Fruit fly (Drosophila melanogaster) whole organism, wandering third instar larva: Measurements from ENCODE around the gene cpo.

Experiments used
- Abd-B ChIP-seq: fragments of >200 bp; optimal IDR thresholded peaks from 2 replicates; lab custom pipeline; 2017; ENCODE audit warnings: missing biosample characterization, missing genetic modification characterization
- CG9705 ChIP-seq: fragments of 200-800 bp; sonication (Bioruptor generic); optimal IDR thresholded peaks from 2 replicates; lab custom pipeline; 2018; ENCODE audit warnings: missing biosample characterization, mild to moderate bottlenecking, missing genetic modification characterization
- Dfd ChIP-seq: fragments of >200 bp; optimal IDR thresholded peaks from 2 replicates; lab custom pipeline; 2017; ENCODE audit warnings: missing biosample characterization, missing genetic modification characterization
- OdsH ChIP-seq: fragments of 200-800 bp; sonication (Bioruptor generic); optimal IDR thresholded peaks from 2 replicates; lab custom pipeline; 2016; ENCODE audit warnings: missing biosample characterization, mild to moderate bottlenecking, missing genetic modification characterization
- br ChIP-seq: fragments of 200-800 bp; sonication (Bioruptor generic); optimal IDR thresholded peaks from 2 replicates; lab custom pipeline; 2016; ENCODE audit warnings: missing biosample characterization, missing genetic modification characterization
- h ChIP-seq: fragments of 200-800 bp; sonication (Bioruptor generic); optimal IDR thresholded peaks from 3 replicates; lab custom pipeline; 2016; ENCODE audit warnings: missing biosample characterization, mild to moderate bottlenecking, missing genetic modification characterization
- lola ChIP-seq: fragments of >200 bp; optimal IDR thresholded peaks from 2 replicates; lab custom pipeline; 2017; ENCODE audit warnings: missing biosample characterization, missing genetic modification characterization
- woc ChIP-seq: sonication (Bioruptor generic); optimal IDR thresholded peaks from 2 replicates; lab custom pipeline; 2016; ENCODE audit warnings: missing biosample characterization, mild to moderate bottlenecking, missing genetic modification characterization

dm6 chr3R:18058401-18058800 lies 138.8 kb downstream of the cpo start:
- TF ChIP-seq lola (GFP tag; lab: Kevin White, UChicago), result no peak
- no peak for TF ChIP-seq Dfd (GFP tag; lab: Kevin White, UChicago)
- no peak for TF ChIP-seq OdsH
- no peak for TF ChIP-seq Abd-B (GFP tag; lab: Kevin White, UChicago)
- TF ChIP-seq br (GFP tag; lab: Kevin White, UChicago), result no peak
- no peak for TF ChIP-seq woc (GFP tag; lab: Kevin White, UChicago)
- TF ChIP-seq CG9705, result no peak
- TF ChIP-seq h (GFP tag; lab: Kevin White, UChicago), result no peak
